Fruit fly (Drosophila melanogaster) whole organism, prepupa: ENCODE measurements around the gene CG33285.

Experiments used
- CG15336 ChIP-seq: fragments of 200-800 bp; sonication (Bioruptor generic); IDR thresholded peaks from 2 replicates; pipeline ENCODE4 v1.3.6; 2022; ENCODE audit warnings: missing biosample characterization, missing genetic modification characterization
- CG7368 ChIP-seq: fragments of 200-800 bp; sonication (Bioruptor generic); optimal IDR thresholded peaks from 3 replicates; lab custom pipeline; 2016; ENCODE audit warnings: missing biosample characterization, missing genetic modification characterization
- Gug ChIP-seq: fragments of 200-800 bp; sonication (Bioruptor generic); IDR thresholded peaks from 2 replicates; pipeline ENCODE4 v1.3.6; 2022; ENCODE audit warnings: missing biosample characterization, missing genetic modification characterization
- Hr4 ChIP-seq: fragments of 200-800 bp; sonication (Bioruptor generic); optimal IDR thresholded peaks from 3 replicates; lab custom pipeline; 2016; ENCODE audit warnings: missing biosample characterization, missing genetic modification characterization
- Lpt ChIP-seq: fragments of 200-800 bp; sonication (Bioruptor generic); optimal IDR thresholded peaks from 3 replicates; lab custom pipeline; 2016; ENCODE audit warnings: missing biosample characterization, missing genetic modification characterization
- Smox ChIP-seq: fragments of 200-800 bp; sonication (Bioruptor generic); optimal IDR thresholded peaks from 3 replicates; lab custom pipeline; 2016; ENCODE audit warnings: missing biosample characterization, missing genetic modification characterization
- Sox102F ChIP-seq: fragments of 200-800 bp; sonication (Bioruptor generic); optimal IDR thresholded peaks from 2 replicates; lab custom pipeline; 2016; ENCODE audit warnings: missing biosample characterization, mild to moderate bottlenecking, missing genetic modification characterization
- Sox14 ChIP-seq: fragments of 200-800 bp; sonication (Bioruptor generic); optimal IDR thresholded peaks from 3 replicates; lab custom pipeline; 2016; ENCODE audit warnings: missing biosample characterization, missing genetic modification characterization
- acj6 ChIP-seq: fragments of 200-800 bp; sonication (Bioruptor generic); optimal IDR thresholded peaks from 3 replicates; lab custom pipeline; 2016; ENCODE audit warnings: missing biosample characterization, missing genetic modification characterization
- lz ChIP-seq: fragments of 200-800 bp; sonication (Bioruptor generic); optimal IDR thresholded peaks from 3 replicates; lab custom pipeline; 2016; ENCODE audit warnings: missing biosample characterization, missing genetic modification characterization

DNA sequence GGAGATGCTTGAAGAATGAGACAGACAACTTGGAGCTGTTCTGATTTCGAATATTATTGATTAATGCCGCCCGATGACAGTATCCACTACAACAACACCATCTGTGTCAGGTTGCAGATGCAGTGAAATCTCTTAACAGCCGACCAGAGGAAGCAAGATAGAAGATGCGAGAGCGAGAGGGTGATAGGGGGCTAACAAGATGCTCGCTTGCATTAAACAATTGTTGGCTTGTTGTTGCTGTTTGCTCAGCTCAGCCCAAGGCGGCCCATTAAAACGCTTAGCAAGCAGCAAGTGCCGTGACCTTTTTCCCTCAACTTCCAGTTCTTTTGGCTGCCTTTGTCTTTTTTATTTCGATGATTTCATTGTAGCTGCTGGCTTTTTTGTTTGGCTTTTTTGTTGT is 40.9 kb upstream of the CG33285 start:
- TF ChIP-seq Sox102F (GFP tag; lab: Kevin White, UChicago) (no peak), CG7368 (GFP tag; lab: Kevin White, UChicago) (no peak), Lpt (GFP tag; lab: Kevin White, UChicago) (no peak), Hr4 (no peak), acj6 (no peak), CG15336 (GFP tag; lab: Robert Waterston, UW) (no peak), Smox (GFP tag; lab: Kevin White, UChicago) (no peak), lz (GFP tag; lab: Kevin White, UChicago) (no peak), Gug (no peak), Sox14 (GFP tag; lab: Kevin White, UChicago) (no peak)
